Worm (Caenorhabditis elegans) whole organism, young adult: ENCODE measurements around the gene npr-30.
A peak's percentile ranks its signal among the peaks of the same experiment; 100 is the strongest.

ENCODE experiments used
- D2030.7 ChIP-seq: fragments of 200-800 bp; sonication (Bioruptor generic); IDR thresholded peaks from 2 replicates; pipeline ENCODE4 v1.3.6; 2022; ENCODE audit warnings: missing genetic modification reagents, missing genetic modification characterization, missing compliant biosample characterization
- F37B4.10 ChIP-seq: fragments of 200-800 bp; sonication (Bioruptor generic); IDR thresholded peaks from 2 replicates; pipeline ENCODE4 v1.3.6; 2022; ENCODE audit warnings: missing genetic modification characterization, missing compliant biosample characterization
- F55B11.4 ChIP-seq: sonication (generic microtip); optimal IDR thresholded peaks from 2 replicates; lab custom pipeline; 2016; ENCODE audit warnings: missing compliant biosample characterization, missing genetic modification characterization, borderline replicate concordance; ENCODE audit not compliant: insufficient read depth
- F57C9.4 ChIP-seq: sonication (generic microtip); optimal IDR thresholded peaks from 2 replicates; lab custom pipeline; 2017; ENCODE audit warnings: mild to moderate bottlenecking, missing genetic modification characterization, missing compliant biosample characterization
- K11D2.4 ChIP-seq: fragments of 200-800 bp; sonication (Bioruptor generic); IDR thresholded peaks from 2 replicates; pipeline ENCODE4 v1.3.6; 2022; ENCODE audit warnings: missing genetic modification reagents, missing genetic modification characterization, missing compliant biosample characterization
- Y56A3A.18 ChIP-seq: fragments of 200-800 bp; sonication (Bioruptor generic); IDR thresholded peaks from 2 replicates; pipeline ENCODE4 v1.3.6; 2022; ENCODE audit warnings: missing genetic modification reagents, missing genetic modification characterization, missing compliant biosample characterization
- Y67H2A.10 ChIP-seq: fragments of 200-800 bp; sonication (Bioruptor generic); conservative IDR thresholded peaks from 2 replicates; pipeline ENCODE4 v1.3.6; 2022; ENCODE audit warnings: missing genetic modification reagents, missing genetic modification characterization, missing compliant biosample characterization
- Y79H2A.3 ChIP-seq: fragments of 200-800 bp; sonication (Bioruptor generic); conservative IDR thresholded peaks from 2 replicates; pipeline ENCODE4 v1.3.6; 2022; ENCODE audit warnings: missing genetic modification reagents, missing genetic modification characterization, missing compliant biosample characterization
- Y95B8A.8 ChIP-seq: fragments of 200-800 bp; sonication (Bioruptor generic); IDR thresholded peaks from 2 replicates; pipeline ENCODE4 v1.3.6; 2022; ENCODE audit warnings: missing genetic modification reagents, missing genetic modification characterization, missing compliant biosample characterization
- ZK185.1 ChIP-seq: sonication (generic microtip); optimal IDR thresholded peaks from 2 replicates; lab custom pipeline; 2016; ENCODE audit warnings: mild to moderate bottlenecking, missing genetic modification characterization, missing compliant biosample characterization; ENCODE audit not compliant: poor library complexity, severe bottlenecking
- attf-5 ChIP-seq: fragments of 200-800 bp; sonication (Bioruptor generic); optimal IDR thresholded peaks from 2 replicates; lab custom pipeline; 2018; ENCODE audit warnings: mild to moderate bottlenecking, missing genetic modification characterization, missing compliant biosample characterization
- attf-6 ChIP-seq: fragments of 200-800 bp; sonication (Bioruptor generic); IDR thresholded peaks from 2 replicates; pipeline ENCODE4 v1.3.6; 2022; ENCODE audit warnings: missing genetic modification reagents, missing genetic modification characterization, missing compliant biosample characterization
- ceh-27 ChIP-seq: fragments of 200-800 bp; sonication (Bioruptor generic); optimal IDR thresholded peaks from 2 replicates; lab custom pipeline; 2018; ENCODE audit warnings: mild to moderate bottlenecking, missing genetic modification characterization, moderate library complexity, missing compliant biosample characterization
- ceh-58 ChIP-seq: fragments of 200-800 bp; sonication (Bioruptor generic); IDR thresholded peaks from 2 replicates; pipeline ENCODE4 v1.3.6; 2022; ENCODE audit warnings: missing genetic modification characterization, missing compliant biosample characterization
- egrh-3 ChIP-seq: fragments of 200-800 bp; sonication (Bioruptor generic); IDR thresholded peaks from 2 replicates; pipeline ENCODE4 v1.3.6; 2022; ENCODE audit warnings: missing genetic modification reagents, missing genetic modification characterization, missing compliant biosample characterization
- gei-17 ChIP-seq: fragments of 200-800 bp; sonication (Bioruptor generic); optimal IDR thresholded peaks from 2 replicates; lab custom pipeline; 2018; ENCODE audit warnings: mild to moderate bottlenecking, missing genetic modification characterization, missing compliant biosample characterization
- hmg-1.2 ChIP-seq: fragments of 200-800 bp; sonication (Bioruptor generic); IDR thresholded peaks from 2 replicates; pipeline ENCODE4 v1.3.6; 2022; ENCODE audit warnings: missing genetic modification reagents, missing genetic modification characterization, missing compliant biosample characterization
- hmg-20 ChIP-seq: fragments of 200-800 bp; sonication (Bioruptor generic); IDR thresholded peaks from 2 replicates; pipeline ENCODE4 v1.3.6; 2022; ENCODE audit warnings: missing genetic modification reagents, missing genetic modification characterization, missing compliant biosample characterization
- hsf-1 ChIP-seq: fragments of 200-800 bp; sonication (Bioruptor generic); IDR thresholded peaks from 2 replicates; pipeline ENCODE4 v1.3.6; 2022; ENCODE audit warnings: missing genetic modification reagents, missing genetic modification characterization, missing compliant biosample characterization
- lin-40 ChIP-seq: sonication (generic microtip); optimal IDR thresholded peaks from 2 replicates; lab custom pipeline; 2016; ENCODE audit warnings: missing genetic modification characterization, mild to moderate bottlenecking, missing compliant biosample characterization, missing genotype, missing genetic modification reagents
- lin-54 ChIP-seq: fragments of 200-800 bp; sonication (Bioruptor generic); optimal IDR thresholded peaks from 2 replicates; lab custom pipeline; 2018; ENCODE audit warnings: mild to moderate bottlenecking, missing genetic modification characterization, missing compliant biosample characterization
- lsy-27 ChIP-seq: sonication (generic microtip); optimal IDR thresholded peaks from 2 replicates; lab custom pipeline; 2017; ENCODE audit warnings: missing genetic modification characterization, mild to moderate bottlenecking, missing compliant biosample characterization, antibody characterized with exemption, missing genotype, borderline replicate concordance; ENCODE audit not compliant: insufficient read depth
- madf-8 ChIP-seq: fragments of 200-800 bp; sonication (Bioruptor generic); conservative IDR thresholded peaks from 2 replicates; pipeline ENCODE4 v1.3.6; 2022; ENCODE audit warnings: missing genetic modification reagents, missing genetic modification characterization, missing compliant biosample characterization
- mcd-1 ChIP-seq: fragments of 200-800 bp; sonication (Bioruptor generic); IDR thresholded peaks from 2 replicates; pipeline ENCODE4 v1.3.6; 2022; ENCODE audit warnings: missing genetic modification reagents, missing genetic modification characterization, missing compliant biosample characterization
- mes-4 ChIP-seq: sonication (generic microtip); optimal IDR thresholded peaks from 2 replicates; lab custom pipeline; 2016; ENCODE audit warnings: missing genotype, missing genetic modification characterization, missing compliant biosample characterization
- nfyb-1 ChIP-seq: fragments of 200-800 bp; sonication (Bioruptor generic); IDR thresholded peaks from 2 replicates; pipeline ENCODE4 v1.3.6; 2022; ENCODE audit warnings: missing genetic modification reagents, missing genetic modification characterization, missing compliant biosample characterization
- nhr-179 ChIP-seq: sonication (generic microtip); optimal IDR thresholded peaks from 2 replicates; lab custom pipeline; 2016; ENCODE audit warnings: mild to moderate bottlenecking, missing genetic modification characterization, missing compliant biosample characterization
- nhr-27 ChIP-seq: fragments of 200-800 bp; sonication (Bioruptor generic); optimal IDR thresholded peaks from 2 replicates; lab custom pipeline; 2018; ENCODE audit warnings: mild to moderate bottlenecking, missing genetic modification characterization, moderate library complexity, missing compliant biosample characterization
- pbrm-1 ChIP-seq: fragments of 200-800 bp; sonication (Bioruptor generic); IDR thresholded peaks from 2 replicates; pipeline ENCODE4 v1.3.6; 2022; ENCODE audit warnings: missing genetic modification reagents, missing genetic modification characterization, missing compliant biosample characterization
- pha-4 ChIP-seq: fragments of 150-350 bp; sonication (generic microtip); optimal IDR thresholded peaks from 2 replicates; lab custom pipeline; 2014; ENCODE audit warnings: missing biosample characterization, missing genetic modification reagents, missing genetic modification characterization
- snpc-1.3 ChIP-seq: sonication (generic microtip); optimal IDR thresholded peaks from 2 replicates; lab custom pipeline; 2017; ENCODE audit warnings: missing genetic modification characterization, mild to moderate bottlenecking, missing compliant biosample characterization, antibody characterized with exemption, moderate library complexity, missing genotype, missing genetic modification reagents; ENCODE audit not compliant: insufficient read depth
- tbp1 ChIP-seq: fragments of 200-800 bp; sonication (Bioruptor generic); optimal IDR thresholded peaks from 2 replicates; lab custom pipeline; 2018; ENCODE audit warnings: mild to moderate bottlenecking, missing genetic modification characterization, missing compliant biosample characterization
- unc-130 ChIP-seq: sonication (generic microtip); optimal IDR thresholded peaks from 2 replicates; lab custom pipeline; 2016; ENCODE audit warnings: missing genetic modification reagents, missing genetic modification characterization, missing compliant biosample characterization
- zfh-2 ChIP-seq: fragments of 200-800 bp; sonication (Bioruptor generic); conservative IDR thresholded peaks from 2 replicates; pipeline ENCODE4 v1.3.6; 2022; ENCODE audit warnings: missing genetic modification reagents, missing genetic modification characterization, missing compliant biosample characterization
- ztf-18 ChIP-seq: sonication (generic microtip); optimal IDR thresholded peaks from 2 replicates; lab custom pipeline; 2016; ENCODE audit warnings: missing genotype, mild to moderate bottlenecking, missing genetic modification characterization, missing compliant biosample characterization
- ztf-26 ChIP-seq: sonication (generic microtip); optimal IDR thresholded peaks from 2 replicates; lab custom pipeline; 2017; ENCODE audit warnings: missing genetic modification characterization, missing compliant biosample characterization

npr-30 gene

ce11 chrIII:33257-33656, 30.1 kb downstream of the npr-30 start:
- TF ChIP-seq unc-130 (GFP tag; lab: Kevin White, UChicago) (no peak), zfh-2 (GFP tag; lab: Robert Waterston, UW) (0 out of 2 replicates have a peak, but pooled peaks have one; percentile 15), hmg-1.2 (peak; percentile 74), egrh-3 (GFP tag; lab: Robert Waterston, UW) (peak; percentile 43; the same call in 1 of the 2 replicates), Y79H2A.3 (GFP tag; lab: Robert Waterston, UW) (no peak)

DNA sequence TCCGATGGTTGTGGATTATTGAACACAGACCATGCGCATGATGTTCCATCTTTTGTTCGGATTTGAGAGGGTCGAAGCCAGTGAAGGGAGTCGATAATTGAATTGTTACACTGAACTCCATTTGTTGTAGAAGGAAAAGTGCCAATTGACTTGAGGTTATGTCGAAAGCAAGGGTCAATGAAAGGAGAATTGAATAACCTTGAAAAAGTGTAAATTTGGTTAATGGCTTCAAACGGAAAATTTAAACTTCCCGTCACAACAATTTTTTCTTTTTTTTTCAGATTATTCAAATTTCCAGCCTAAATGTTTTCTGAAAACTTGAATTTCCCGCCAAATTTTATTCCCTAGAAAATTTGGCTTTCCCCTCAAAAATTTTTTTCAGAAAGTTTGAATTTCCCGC, 35.0 kb downstream of the npr-30 start, which contains the start of gene clp-10:
Gene clp-10, minus strand, starts transcription at position 101 of the 400 bp plus-strand sequence.
- TF ChIP-seq lin-54 (GFP tag; lab: Kevin White, UChicago) (no peak), tbp1 (GFP tag; lab: Kevin White, UChicago) (no peak), F37B4.10 (GFP tag; lab: Robert Waterston, UW) (no peak), ztf-26 (tag; lab: Kevin White, UChicago) (no peak), unc-130 (GFP tag; lab: Kevin White, UChicago) (no peak), attf-6 (GFP tag; lab: Robert Waterston, UW) (no peak), madf-8 (no peak), Y56A3A.18 (GFP tag; lab: Robert Waterston, UW) (no peak), nhr-27 (tag; lab: Kevin White, UChicago) (no peak), F55B11.4 (tag; lab: Kevin White, UChicago) (no peak), Y79H2A.3 (GFP tag; lab: Robert Waterston, UW) (no peak), ZK185.1 (tag; lab: Kevin White, UChicago) (no peak), F57C9.4 (tag; lab: Kevin White, UChicago) (no peak), snpc-1.3 (no peak), ceh-27 (no peak)
- TF ChIP-seq, all 124 proteins: peak for 0

DNA sequence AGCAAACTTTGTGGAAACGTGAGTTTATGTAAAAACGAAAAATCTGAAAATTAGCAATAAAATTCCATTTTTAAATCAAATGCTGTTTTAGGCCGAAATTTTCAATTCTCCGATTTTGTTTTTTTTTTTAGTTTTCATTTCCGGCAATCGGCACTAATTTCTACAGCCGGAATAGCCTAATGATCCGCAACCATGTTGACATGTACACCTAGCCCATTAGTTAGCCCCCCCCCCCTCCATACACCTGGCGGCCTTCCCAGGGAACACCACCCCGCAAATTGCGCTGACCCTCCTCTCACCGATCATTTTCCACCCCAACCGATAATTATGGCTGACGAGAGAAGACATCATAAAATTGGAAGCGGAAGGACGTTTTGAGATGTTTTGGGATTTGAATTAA, 36.4 kb downstream of the npr-30 start:
- peak; percentile 36; the same call in 1 of the 2 replicates for TF ChIP-seq zfh-2 (GFP tag; lab: Robert Waterston, UW)
- no peak for TF ChIP-seq Y79H2A.3 (GFP tag; lab: Robert Waterston, UW)
- TF ChIP-seq, all 124 proteins: peak for 1

DNA sequence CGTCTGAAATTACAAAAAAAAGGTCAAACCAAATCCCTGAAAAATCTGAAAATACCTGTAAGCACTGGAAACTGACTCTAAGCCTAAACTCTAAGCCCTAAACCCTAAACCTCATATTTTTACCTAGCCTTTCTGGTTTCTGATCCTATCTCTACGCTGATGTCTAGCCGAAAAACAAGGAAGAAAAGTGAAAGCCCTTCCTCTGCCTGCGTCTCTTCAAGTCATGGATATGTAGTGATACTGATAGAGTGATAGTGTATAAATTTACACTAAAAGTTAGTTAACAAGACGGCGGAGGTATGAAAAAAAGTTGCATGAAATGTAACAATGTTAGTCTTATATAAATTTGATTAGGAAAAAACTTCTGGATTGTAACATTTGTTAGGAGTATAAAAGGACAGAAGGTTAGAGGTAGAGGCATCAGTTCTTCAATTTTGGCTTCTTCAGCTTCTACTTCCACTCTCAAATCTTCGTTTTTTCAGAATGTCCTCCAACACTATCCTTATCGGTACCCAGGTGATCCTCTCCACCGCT, 37.5 kb downstream of the npr-30 start, which contains the start of gene col-88:
Gene col-88, plus strand, starts transcription at position 484 of the 534 bp plus-strand sequence.
- TF ChIP-seq D2030.7 (GFP tag; lab: Robert Waterston, UW) = no peak
- no peak for TF ChIP-seq nfyb-1 (GFP tag; lab: Robert Waterston, UW)
- TF ChIP-seq nhr-179 = no peak
- no peak for TF ChIP-seq mcd-1
- no peak for TF ChIP-seq hsf-1 (GFP tag; lab: Robert Waterston, UW)
- TF ChIP-seq gei-17 (GFP tag; lab: Kevin White, UChicago) = no peak
- no peak for TF ChIP-seq ztf-18 (tag; lab: Kevin White, UChicago)
- no peak for TF ChIP-seq pha-4
- no peak for TF ChIP-seq mes-4
- no peak for TF ChIP-seq attf-5 (GFP tag; lab: Kevin White, UChicago)
- no peak for TF ChIP-seq lsy-27 (tag; lab: Kevin White, UChicago)
- no peak for TF ChIP-seq hmg-20 (GFP tag; lab: Robert Waterston, UW)
- TF ChIP-seq Y67H2A.10 (GFP tag; lab: Robert Waterston, UW) = no peak
- TF ChIP-seq K11D2.4 (GFP tag; lab: Robert Waterston, UW) = no peak
- TF ChIP-seq pbrm-1 (GFP tag; lab: Robert Waterston, UW) = no peak
- no peak for TF ChIP-seq lin-40 (tag; lab: Kevin White, UChicago)
- no peak for TF ChIP-seq ceh-58
- TF ChIP-seq Y95B8A.8 (GFP tag; lab: Robert Waterston, UW) = no peak
